Worm (Caenorhabditis elegans) whole organism, L3 larva: ENCODE data around the gene clc-24.

ENCODE experiments used
- aly-2 ChIP-seq: fragments of 150-350 bp; optimal IDR thresholded peaks from 2 replicates; lab custom pipeline; 2014; ENCODE audit warnings: missing biosample characterization, missing genetic modification characterization
- daf-12 ChIP-seq: fragments of 150-350 bp; optimal IDR thresholded peaks from 2 replicates; lab custom pipeline; 2014; ENCODE audit warnings: missing biosample characterization, missing genetic modification reagents, missing genetic modification characterization
- jun-1 ChIP-seq: fragments of 150-350 bp; optimal IDR thresholded peaks from 2 replicates; lab custom pipeline; 2014; ENCODE audit warnings: missing biosample characterization, missing genetic modification reagents, missing genetic modification characterization
- mdl-1 ChIP-seq: fragments of 150-350 bp; optimal IDR thresholded peaks from 2 replicates; lab custom pipeline; 2014; ENCODE audit warnings: missing biosample characterization, missing genetic modification characterization
- snpc-4 ChIP-seq: fragments of 150-350 bp; optimal IDR thresholded peaks from 2 replicates; lab custom pipeline; 2014; ENCODE audit warnings: missing biosample characterization, missing genetic modification characterization

DNA sequence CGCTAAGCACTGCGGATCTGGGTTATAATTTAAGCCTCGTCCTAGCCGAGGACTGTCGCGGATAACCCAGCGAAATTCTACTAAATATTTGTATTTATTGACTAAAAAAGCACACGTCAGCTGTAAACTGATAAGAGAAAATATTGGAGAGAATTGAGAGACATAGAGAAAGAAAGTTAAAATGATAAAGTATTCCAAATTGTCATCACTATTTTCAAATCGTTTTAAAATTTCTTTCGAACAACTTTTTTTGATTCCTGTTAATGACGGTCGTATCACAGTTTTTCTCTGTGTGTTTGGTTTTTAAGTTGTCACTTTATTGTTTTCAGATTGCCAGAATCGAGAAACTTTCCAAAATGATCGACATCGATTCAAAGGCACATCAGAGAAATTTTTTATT is 47.9 kb upstream of the clc-24 start, which contains the start of gene fbxa-51:
- TF ChIP-seq daf-12 (tag; lab: Kevin White, UChicago) (no peak), aly-2 (tag; lab: Kevin White, UChicago) (no peak), mdl-1 (tag; lab: Kevin White, UChicago) (no peak), snpc-4 (tag; lab: Kevin White, UChicago) (no peak), jun-1 (tag; lab: Kevin White, UChicago) (no peak)
